Worm (Caenorhabditis elegans): ENCODE results near the gene ced-10.

DNA sequence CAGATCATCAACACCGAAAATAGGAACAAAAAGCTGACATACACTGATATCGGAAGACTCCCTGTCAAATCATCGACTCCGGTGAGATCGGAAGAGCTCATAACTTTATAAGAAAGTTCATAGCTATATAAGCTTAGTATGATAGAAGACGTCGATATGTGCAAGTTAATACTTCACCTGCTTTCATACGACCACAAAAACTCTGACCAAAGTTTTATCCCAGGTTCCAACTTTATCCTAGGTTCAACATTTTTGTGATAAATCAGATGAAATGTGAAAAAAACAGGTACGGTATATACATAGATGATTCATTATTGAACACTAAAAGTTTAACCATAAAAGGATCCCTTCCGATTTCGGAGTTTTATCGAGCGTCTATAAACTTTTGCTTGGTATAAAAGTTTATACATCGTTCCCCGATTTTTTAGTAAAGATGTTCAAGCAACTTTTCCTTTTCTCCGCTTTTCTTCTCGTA lies 30.4 kb downstream of the ced-10 start, which contains the start of the genes srz-70 and C09G12.5:
- no peak for TF ChIP-seq zfp-3 (GFP tag; conservative IDR thresholded peaks at IDR 0.05)
- TF ChIP-seq lin-1 (GFP tag; IDR thresholded peaks at IDR 0.05) = no peak
- no peak for TF ChIP-seq lim-7 (GFP tag; IDR thresholded peaks at IDR 0.05)
- no peak for TF ChIP-seq fos-1 (tag; optimal IDR thresholded peaks at IDR 0.05)
- TF ChIP-seq dmd-9 (GFP tag; IDR thresholded peaks at IDR 0.05) = no peak
- TF ChIP-seq skn-1 (tag; optimal IDR thresholded peaks at IDR 0.05) = no peak
- TF ChIP-seq lsy-2 (tag; optimal IDR thresholded peaks at IDR 0.05) = no peak
- no peak for TF ChIP-seq unc-62 (GFP tag; optimal IDR thresholded peaks at IDR 0.05 in 1 of 2)
- no peak for TF ChIP-seq unc-62 (tag; optimal IDR thresholded peaks at IDR 0.05)
